Worm (Caenorhabditis elegans): ENCODE results near the gene Y38E10A.14.
A peak's percentile ranks its signal among the peaks of the same experiment; 100 is the strongest.

The Y38E10A.14 gene

ce11 chrII:12640370-12640769 lies 16.0 kb upstream of the Y38E10A.14 start, which contains the start of gene nhr-235:
Gene nhr-235 (plus strand): TSS chrII:12640670.
- TF ChIP-seq hnd-1 (tag; optimal IDR thresholded peaks at IDR 0.05) (no peak), hmbx-1 (tag; optimal IDR thresholded peaks at IDR 0.05) (no peak), hmg-4 (GFP tag; optimal IDR thresholded peaks at IDR 0.05) (no peak), ets-7 (tag; optimal IDR thresholded peaks at IDR 0.05) (no peak), tbx-11 (GFP tag; IDR thresholded peaks at IDR 0.05) (no peak), tbx-37 (GFP tag; conservative IDR thresholded peaks at IDR 0.05) (no peak), tra-4 (tag; optimal IDR thresholded peaks at IDR 0.05) (no peak)

ce11 chrII:12636602-12637001 lies 12.3 kb upstream of the Y38E10A.14 start, which contains the start of gene nhr-234:
Gene nhr-234 (plus strand): TSS chrII:12636678.
- TF ChIP-seq ceh-36 (tag; optimal IDR thresholded peaks at IDR 0.05) (peak; percentile 82), ama-1 (optimal IDR thresholded peaks at IDR 0.05) (no peak)

ce11 chrII:12634749-12635318 lies 10.5 kb upstream of the Y38E10A.14 start, which contains the start of gene Y38E10A.17:
Gene Y38E10A.17 (minus strand): TSS chrII:12634799.
- TF ChIP-seq hmg-4 (GFP tag; optimal IDR thresholded peaks at IDR 0.05), result no peak
- TF ChIP-seq sea-1 (GFP tag; conservative IDR thresholded peaks at IDR 0.05), result no peak
- no peak for TF ChIP-seq ceh-36 (tag; optimal IDR thresholded peaks at IDR 0.05)
- TF ChIP-seq scrt-1 (GFP tag; IDR thresholded peaks at IDR 0.05), result no peak
- no peak for TF ChIP-seq tra-4 (tag; optimal IDR thresholded peaks at IDR 0.05)
- TF ChIP-seq ceh-13 (GFP tag; optimal IDR thresholded peaks at IDR 0.05), result no peak
- TF ChIP-seq flt-1 (GFP tag; IDR thresholded peaks at IDR 0.05), result no peak

- no peak for TF ChIP-seq ceh-36 (tag; optimal IDR thresholded peaks at IDR 0.05)
- TF ChIP-seq scrt-1 (GFP tag; IDR thresholded peaks at IDR 0.05), result no peak
- no peak for TF ChIP-seq hmg-4 (GFP tag; optimal IDR thresholded peaks at IDR 0.05)
- no peak for TF ChIP-seq flt-1 (GFP tag; IDR thresholded peaks at IDR 0.05)
- TF ChIP-seq ets-7 (tag; optimal IDR thresholded peaks at IDR 0.05), result no peak
- TF ChIP-seq pes-1 (GFP tag; IDR thresholded peaks at IDR 0.05), result no peak
- TF ChIP-seq aly-1 (tag; optimal IDR thresholded peaks at IDR 0.05), result no peak
- TF ChIP-seq F13C5.2 (tag; optimal IDR thresholded peaks at IDR 0.05), result no peak
- no peak for TF ChIP-seq tbx-11 (GFP tag; IDR thresholded peaks at IDR 0.05)
- TF ChIP-seq hmbx-1 (tag; optimal IDR thresholded peaks at IDR 0.05), result no peak
- no peak for TF ChIP-seq hnd-1 (tag; optimal IDR thresholded peaks at IDR 0.05)
- no peak for TF ChIP-seq ceh-13 (GFP tag; optimal IDR thresholded peaks at IDR 0.05)
- no peak for TF ChIP-seq B0310.2 (tag; optimal IDR thresholded peaks at IDR 0.05)
- no peak for TF ChIP-seq ama-1 (optimal IDR thresholded peaks at IDR 0.05)
- TF ChIP-seq sea-1 (GFP tag; conservative IDR thresholded peaks at IDR 0.05), result no peak
Observed at ce11 chrII:12630888-12631287, 6.6 kb upstream of the Y38E10A.14 start, which contains the start of gene Y38E10A.34. Gene Y38E10A.34 (plus strand): TSS chrII:12631188.

ce11 chrII:12629387-12629786 lies 5.1 kb upstream of the Y38E10A.14 start, which contains the start of gene Y38E10A.28:
Gene Y38E10A.28 (plus strand): TSS chrII:12629687.
- no peak for TF ChIP-seq aly-1 (tag; optimal IDR thresholded peaks at IDR 0.05)
- TF ChIP-seq tbx-37 (GFP tag; conservative IDR thresholded peaks at IDR 0.05), result no peak
- TF ChIP-seq ets-7 (tag; optimal IDR thresholded peaks at IDR 0.05), result no peak
- TF ChIP-seq hmg-4 (GFP tag; optimal IDR thresholded peaks at IDR 0.05), result no peak
- no peak for TF ChIP-seq B0310.2 (tag; optimal IDR thresholded peaks at IDR 0.05)
- TF ChIP-seq ceh-36 (tag; optimal IDR thresholded peaks at IDR 0.05), result no peak
- TF ChIP-seq hnd-1 (tag; optimal IDR thresholded peaks at IDR 0.05), result no peak
- TF ChIP-seq pes-1 (GFP tag; IDR thresholded peaks at IDR 0.05), result no peak

ce11 chrII:12628566-12628965 lies 4.2 kb upstream of the Y38E10A.14 start, which contains the start of gene nspe-5:
Gene nspe-5 (plus strand): TSS chrII:12628866.
- no peak for TF ChIP-seq ets-7 (tag; optimal IDR thresholded peaks at IDR 0.05)
- no peak for TF ChIP-seq tbx-37 (GFP tag; conservative IDR thresholded peaks at IDR 0.05)
- no peak for TF ChIP-seq B0310.2 (tag; optimal IDR thresholded peaks at IDR 0.05)
- no peak for TF ChIP-seq hmbx-1 (tag; optimal IDR thresholded peaks at IDR 0.05)
- no peak for TF ChIP-seq flt-1 (GFP tag; IDR thresholded peaks at IDR 0.05)
- no peak for TF ChIP-seq hmg-4 (GFP tag; optimal IDR thresholded peaks at IDR 0.05)
- no peak for TF ChIP-seq ceh-13 (GFP tag; optimal IDR thresholded peaks at IDR 0.05)
- TF ChIP-seq ceh-36 (tag; optimal IDR thresholded peaks at IDR 0.05), result no peak
- TF ChIP-seq pes-1 (GFP tag; IDR thresholded peaks at IDR 0.05), result no peak

ce11 chrII:12626887-12627286 lies 2.6 kb upstream of the Y38E10A.14 start, which contains the start of gene nspe-7:
Gene nspe-7 (plus strand): TSS chrII:12627187.
- TF ChIP-seq tbx-37 (GFP tag; conservative IDR thresholded peaks at IDR 0.05), result no peak
- TF ChIP-seq ets-7 (tag; optimal IDR thresholded peaks at IDR 0.05), result no peak
- TF ChIP-seq scrt-1 (GFP tag; IDR thresholded peaks at IDR 0.05), result no peak
- no peak for TF ChIP-seq flt-1 (GFP tag; IDR thresholded peaks at IDR 0.05)
- TF ChIP-seq tbx-11 (GFP tag; IDR thresholded peaks at IDR 0.05), result no peak
- TF ChIP-seq tra-4 (tag; optimal IDR thresholded peaks at IDR 0.05), result no peak
- no peak for TF ChIP-seq hmg-4 (GFP tag; optimal IDR thresholded peaks at IDR 0.05)
- no peak for TF ChIP-seq sea-1 (GFP tag; conservative IDR thresholded peaks at IDR 0.05)
- TF ChIP-seq F13C5.2 (tag; optimal IDR thresholded peaks at IDR 0.05), result no peak
- no peak for TF ChIP-seq ceh-13 (GFP tag; optimal IDR thresholded peaks at IDR 0.05)
- TF ChIP-seq B0310.2 (tag; optimal IDR thresholded peaks at IDR 0.05), result no peak
- no peak for TF ChIP-seq hmbx-1 (tag; optimal IDR thresholded peaks at IDR 0.05)
- no peak for TF ChIP-seq ceh-36 (tag; optimal IDR thresholded peaks at IDR 0.05)

ce11 chrII:12626120-12626624 lies 1.8 kb upstream of the Y38E10A.14 start:
- TF ChIP-seq pes-1 (GFP tag; IDR thresholded peaks at IDR 0.05) (no peak), scrt-1 (GFP tag; IDR thresholded peaks at IDR 0.05) (no peak), ceh-13 (GFP tag; optimal IDR thresholded peaks at IDR 0.05) (no peak), ama-1 (optimal IDR thresholded peaks at IDR 0.05) (no peak), ceh-36 (tag; optimal IDR thresholded peaks at IDR 0.05) (no peak), flt-1 (GFP tag; IDR thresholded peaks at IDR 0.05) (no peak), hnd-1 (tag; optimal IDR thresholded peaks at IDR 0.05) (no peak)
